Fruit fly (Drosophila melanogaster) whole organism, embryonic: ENCODE measurements around the gene CG44000.

Experiments
- ATbp ChIP-seq: fragments of 200-800 bp; sonication (Bioruptor generic); optimal IDR thresholded peaks from 2 replicates; lab custom pipeline; 2017; ENCODE audit warnings: missing biosample characterization, mild to moderate bottlenecking, missing genetic modification characterization, missing genetic modification reagents
- CG10267 ChIP-seq: fragments of 200-800 bp; sonication (Bioruptor generic); optimal IDR thresholded peaks from 2 replicates; lab custom pipeline; 2018; ENCODE audit warnings: missing biosample characterization, mild to moderate bottlenecking, missing genetic modification characterization, moderate library complexity
- CG10321 ChIP-seq: fragments of 200-800 bp; sonication (Bioruptor generic); IDR thresholded peaks from 2 replicates; pipeline ENCODE4 v1.3.6; 2022; ENCODE audit warnings: missing biosample characterization, missing genetic modification characterization
- CG10654 ChIP-seq: fragments of 200-800 bp; sonication (Bioruptor generic); optimal IDR thresholded peaks from 2 replicates; lab custom pipeline; 2016; ENCODE audit warnings: missing biosample characterization, missing genetic modification characterization
- CG11695 ChIP-seq: fragments of 200-800 bp; sonication (Bioruptor generic); IDR thresholded peaks from 3 replicates; pipeline ENCODE4 v1.3.6; 2022; ENCODE audit warnings: missing biosample characterization, missing genetic modification characterization
- CG12104 ChIP-seq: fragments of 200-800 bp; sonication (Bioruptor generic); optimal IDR thresholded peaks from 3 replicates; lab custom pipeline; 2016; ENCODE audit warnings: missing biosample characterization, missing genetic modification characterization
- CG12236 ChIP-seq: fragments of 200-800 bp; sonication (Bioruptor generic); optimal IDR thresholded peaks from 2 replicates; lab custom pipeline; 2016; ENCODE audit warnings: missing biosample characterization, missing genetic modification characterization
- CG12299 ChIP-seq: fragments of 200-800 bp; sonication (Bioruptor generic); optimal IDR thresholded peaks from 2 replicates; lab custom pipeline; 2018; ENCODE audit warnings: missing biosample characterization, mild to moderate bottlenecking, missing genetic modification characterization
- CG12769 ChIP-seq: fragments of 200-800 bp; sonication (Bioruptor generic); optimal IDR thresholded peaks from 2 replicates; lab custom pipeline; 2019; ENCODE audit warnings: missing biosample characterization, mild to moderate bottlenecking, missing genetic modification characterization, moderate library complexity
- CG13894 ChIP-seq: fragments of 200-800 bp; sonication (Bioruptor generic); optimal IDR thresholded peaks from 3 replicates; lab custom pipeline; 2018; ENCODE audit warnings: missing biosample characterization, mild to moderate bottlenecking, missing genetic modification characterization, moderate library complexity
- CG15011 ChIP-seq: fragments of 200-800 bp; sonication (Bioruptor generic); optimal IDR thresholded peaks from 3 replicates; lab custom pipeline; 2018; ENCODE audit warnings: missing biosample characterization, mild to moderate bottlenecking, missing genetic modification characterization
- CG17912 ChIP-seq: fragments of 200-800 bp; sonication (Bioruptor generic); optimal IDR thresholded peaks from 2 replicates; lab custom pipeline; 2018; ENCODE audit warnings: missing biosample characterization, mild to moderate bottlenecking, missing genetic modification characterization
- CG2202 ChIP-seq: fragments of 200-800 bp; sonication (Bioruptor generic); optimal IDR thresholded peaks from 2 replicates; lab custom pipeline; 2018; ENCODE audit warnings: missing biosample characterization, mild to moderate bottlenecking, missing genetic modification characterization
- CG2678 ChIP-seq: fragments of 200-800 bp; sonication (Bioruptor generic); optimal IDR thresholded peaks from 3 replicates; lab custom pipeline; 2019; ENCODE audit warnings: missing biosample characterization, mild to moderate bottlenecking, missing genetic modification characterization, moderate library complexity
- CG30020 ChIP-seq: fragments of 200-800 bp; optimal IDR thresholded peaks from 2 replicates; lab custom pipeline; 2019; ENCODE audit warnings: missing biosample characterization, mild to moderate bottlenecking, missing genetic modification characterization, moderate library complexity
- CG30403 ChIP-seq: fragments of 200-800 bp; sonication (Bioruptor generic); optimal IDR thresholded peaks from 3 replicates; lab custom pipeline; 2016; ENCODE audit warnings: missing biosample characterization, missing genetic modification characterization
- CG4282 ChIP-seq: fragments of 200-800 bp; sonication (Bioruptor generic); optimal IDR thresholded peaks from 2 replicates; lab custom pipeline; 2016; ENCODE audit warnings: missing biosample characterization, missing genetic modification characterization
- CG5953 ChIP-seq: fragments of 200-800 bp; sonication (Bioruptor generic); IDR thresholded peaks from 2 replicates; pipeline ENCODE4 v1.3.6; 2022; ENCODE audit warnings: missing biosample characterization, missing genetic modification characterization
- CG6765 ChIP-seq: fragments of 200-800 bp; sonication (Bioruptor generic); optimal IDR thresholded peaks from 3 replicates; lab custom pipeline; 2017; ENCODE audit warnings: missing biosample characterization, mild to moderate bottlenecking, missing genetic modification characterization
- CG7271 ChIP-seq: fragments of 200-800 bp; sonication (Bioruptor generic); optimal IDR thresholded peaks from 2 replicates; lab custom pipeline; 2018; ENCODE audit warnings: missing biosample characterization, mild to moderate bottlenecking, missing genetic modification characterization, moderate library complexity
- CG7745 ChIP-seq: fragments of 200-800 bp; sonication (Bioruptor generic); optimal IDR thresholded peaks from 2 replicates; lab custom pipeline; 2018; ENCODE audit warnings: missing biosample characterization, mild to moderate bottlenecking, missing genetic modification characterization, moderate library complexity
- CG7928 ChIP-seq: fragments of 200-800 bp; sonication (Bioruptor generic); optimal IDR thresholded peaks from 2 replicates; lab custom pipeline; 2017; ENCODE audit warnings: missing biosample characterization, mild to moderate bottlenecking, missing genetic modification characterization
- Dad ChIP-seq: fragments of 200-800 bp; sonication (Bioruptor generic); optimal IDR thresholded peaks from 3 replicates; lab custom pipeline; 2016; ENCODE audit warnings: missing biosample characterization, missing genetic modification characterization
- Dp ChIP-seq: fragments of 200-800 bp; sonication (Bioruptor generic); optimal IDR thresholded peaks from 2 replicates; lab custom pipeline; 2018; ENCODE audit warnings: missing biosample characterization, mild to moderate bottlenecking, missing genetic modification characterization, moderate library complexity
- HLH54F ChIP-seq: fragments of 200-800 bp; sonication (Bioruptor generic); optimal IDR thresholded peaks from 3 replicates; lab custom pipeline; 2016; ENCODE audit warnings: missing biosample characterization, missing genetic modification characterization
- HmgD ChIP-seq: fragments of 200-800 bp; sonication (Bioruptor generic); optimal IDR thresholded peaks from 3 replicates; lab custom pipeline; 2016; ENCODE audit warnings: missing biosample characterization, missing genetic modification characterization
- Kr ChIP-seq: fragments of 200-800 bp; sonication (Bioruptor generic); optimal IDR thresholded peaks from 2 replicates; lab custom pipeline; 2017; ENCODE audit warnings: missing biosample characterization, mild to moderate bottlenecking, missing genetic modification characterization
- Lpt ChIP-seq: fragments of >200 bp; optimal IDR thresholded peaks from 2 replicates; lab custom pipeline; 2018; ENCODE audit warnings: missing biosample characterization, missing genetic modification characterization
- Myb ChIP-seq: fragments of 200-800 bp; sonication (Bioruptor generic); optimal IDR thresholded peaks from 2 replicates; lab custom pipeline; 2016; ENCODE audit warnings: missing biosample characterization, missing genetic modification characterization
- Neu2 ChIP-seq: fragments of 200-800 bp; sonication (Bioruptor generic); optimal IDR thresholded peaks from 3 replicates; lab custom pipeline; 2016; ENCODE audit warnings: missing biosample characterization, missing genetic modification characterization, borderline replicate concordance
- Poxn ChIP-seq: fragments of 200-800 bp; sonication (Bioruptor generic); IDR thresholded peaks from 2 replicates; pipeline ENCODE4 v1.3.6; 2022; ENCODE audit warnings: missing biosample characterization, missing genetic modification characterization
- Rfx ChIP-seq: fragments of 200-800 bp; sonication (Bioruptor generic); IDR thresholded peaks from 2 replicates; pipeline ENCODE4 v1.3.6; 2022; ENCODE audit warnings: missing biosample characterization, missing genetic modification characterization
- Trl ChIP-seq, 3 experiments: fragments of >200 bp in 2 of 3; fragments of 200-800 bp in 1 of 3; sonication (Bioruptor generic) in 1 of 3; optimal IDR thresholded peaks; 2 replicates in 1 of 3; 3 replicates in 2 of 3; lab custom pipeline; 2016 to 2017; ENCODE audit warnings: missing biosample characterization in 1 of 3, missing genetic modification characterization in 1 of 3
- ac ChIP-seq: fragments of 200-800 bp; sonication (Bioruptor generic); optimal IDR thresholded peaks from 3 replicates; lab custom pipeline; 2017; ENCODE audit warnings: missing biosample characterization, mild to moderate bottlenecking, missing genetic modification characterization
- az2 ChIP-seq: fragments of 200-800 bp; sonication (Bioruptor generic); optimal IDR thresholded peaks from 3 replicates; lab custom pipeline; 2016; ENCODE audit warnings: missing biosample characterization, missing genetic modification characterization
- cad ChIP-seq: fragments of >200 bp; optimal IDR thresholded peaks from 2 replicates; lab custom pipeline; 2017; ENCODE audit warnings: missing biosample characterization, missing genetic modification characterization
- chif ChIP-seq, 2 experiments: fragments of 200-800 bp; sonication (Bioruptor generic); optimal IDR thresholded peaks; 3 replicates each; lab custom pipeline; 2016; ENCODE audit warnings: missing biosample characterization in 2 of 2, missing genetic modification characterization in 2 of 2
- cwo ChIP-seq: fragments of 200-800 bp; sonication (Bioruptor generic); optimal IDR thresholded peaks from 3 replicates; lab custom pipeline; 2017; ENCODE audit warnings: missing biosample characterization, missing genetic modification characterization, mild to moderate bottlenecking, moderate library complexity, missing genetic modification reagents
- dati ChIP-seq: fragments of 200-800 bp; sonication (Bioruptor generic); IDR thresholded peaks from 2 replicates; pipeline ENCODE4 v1.3.6; 2022; ENCODE audit warnings: missing biosample characterization, missing genetic modification characterization
- dpn ChIP-seq, 2 experiments: fragments of 200-800 bp; sonication (Bioruptor generic); optimal IDR thresholded peaks; 3 replicates each; lab custom pipeline; 2016; ENCODE audit warnings: missing biosample characterization in 2 of 2, missing genetic modification characterization in 2 of 2
- emc ChIP-seq: fragments of 200-800 bp; sonication (Bioruptor generic); optimal IDR thresholded peaks from 2 replicates; lab custom pipeline; 2016; ENCODE audit warnings: missing biosample characterization, missing genetic modification characterization
- eve ChIP-seq, 2 experiments: fragments of >200 bp; optimal IDR thresholded peaks; 2 replicates each; lab custom pipeline; 2017; ENCODE audit warnings: missing biosample characterization in 2 of 2, missing genetic modification characterization in 2 of 2
- fd96Cb ChIP-seq: fragments of 200-800 bp; sonication (Bioruptor generic); optimal IDR thresholded peaks from 2 replicates; lab custom pipeline; 2018; ENCODE audit warnings: missing biosample characterization, mild to moderate bottlenecking, missing genetic modification characterization, moderate library complexity
- hb ChIP-seq: fragments of 200-800 bp; sonication (Bioruptor generic); IDR thresholded peaks from 3 replicates; pipeline ENCODE4 v1.3.6; 2022; ENCODE audit warnings: missing biosample characterization, missing genetic modification characterization; ENCODE audit not compliant: partially characterized antibody
- p53 ChIP-seq: fragments of 200-800 bp; sonication (Bioruptor generic); optimal IDR thresholded peaks from 2 replicates; lab custom pipeline; 2016; ENCODE audit warnings: missing biosample characterization, missing genetic modification characterization
- pita ChIP-seq: fragments of 200-800 bp; sonication (Bioruptor generic); optimal IDR thresholded peaks from 2 replicates; lab custom pipeline; 2017; ENCODE audit warnings: missing biosample characterization, mild to moderate bottlenecking, missing genetic modification characterization
- row ChIP-seq: fragments of 200-800 bp; sonication (Bioruptor generic); IDR thresholded peaks from 3 replicates; pipeline ENCODE4 v1.3.6; 2022; ENCODE audit warnings: missing biosample characterization, missing genetic modification characterization
- sc ChIP-seq, 3 experiments: fragments of >200 bp in 2 of 3; fragments of 200-800 bp in 1 of 3; sonication (Bioruptor generic) in 1 of 3; optimal IDR thresholded peaks; 2 replicates in 2 of 3; 3 replicates in 1 of 3; lab custom pipeline; 2017; ENCODE audit warnings: mild to moderate bottlenecking in 1 of 3, missing biosample characterization in 1 of 3, missing genetic modification characterization in 1 of 3, missing genetic modification reagents in 1 of 3
- unpg ChIP-seq: fragments of 200-800 bp; sonication (Bioruptor generic); optimal IDR thresholded peaks from 3 replicates; lab custom pipeline; 2018; ENCODE audit warnings: missing biosample characterization, mild to moderate bottlenecking, missing genetic modification characterization, moderate library complexity

Gene CG44000

DNA sequence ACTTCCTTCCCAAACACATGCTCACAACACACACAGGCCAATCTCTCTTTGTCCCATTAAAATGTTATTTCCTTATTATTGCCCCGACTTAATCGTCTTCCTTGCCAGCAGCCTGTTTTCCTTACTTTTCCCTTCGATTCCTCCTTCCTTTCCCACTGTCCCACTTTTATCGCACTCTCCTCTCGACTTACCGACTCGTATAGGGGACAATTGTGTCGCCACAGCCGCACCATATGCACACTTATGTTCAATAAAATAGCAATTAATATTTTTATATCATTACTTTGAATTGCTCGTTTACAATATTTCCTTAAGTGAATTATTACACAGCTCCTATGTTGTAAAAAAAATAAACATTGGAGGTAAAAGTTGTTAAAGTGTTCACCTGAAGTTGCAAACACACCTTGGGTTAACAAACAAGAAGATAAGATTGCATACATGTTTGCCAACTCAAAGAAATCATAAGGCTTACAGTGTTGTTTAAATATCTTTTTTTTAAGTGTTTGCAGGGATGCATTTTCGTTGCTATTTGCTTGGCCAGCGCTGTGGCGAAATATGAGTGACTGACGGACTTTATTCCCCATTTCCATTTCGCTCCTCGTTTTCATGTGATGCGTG lies 43.9 kb downstream of the CG44000 start (continued):
- TF ChIP-seq CG15011 = peak; percentile 63
- no peak for TF ChIP-seq Lpt
- no peak for TF ChIP-seq Dp (GFP tag; lab: Kevin White, UChicago)
- TF ChIP-seq chif (GFP tag; optimal IDR thresholded peaks at IDR 0.05; lab: Kevin White, UChicago) = peak; percentile 62 to 83
- TF ChIP-seq ac (GFP tag; lab: Kevin White, UChicago) = peak; percentile 43
- TF ChIP-seq CG13894 (tag; lab: Kevin White, UChicago) = peak; percentile 4
- peak; percentile 26 for TF ChIP-seq HmgD
- TF ChIP-seq unpg (GFP tag; lab: Kevin White, UChicago) = peak; percentile 86
- peak; percentile 63 for TF ChIP-seq CG12236
- peak; percentile 78 for TF ChIP-seq az2 (GFP tag; lab: Kevin White, UChicago)
- TF ChIP-seq Trl (optimal IDR thresholded peaks at IDR 0.05; lab: Kevin White, UChicago) = no peak
- peak; percentile 58 for TF ChIP-seq Trl (GFP tag; optimal IDR thresholded peaks at IDR 0.05; lab: Kevin White, UChicago)
- no peak for TF ChIP-seq CG7271 (tag; lab: Kevin White, UChicago)
- peak; percentile 46 for TF ChIP-seq emc
- TF ChIP-seq dpn (GFP tag; optimal IDR thresholded peaks at IDR 0.05; lab: Kevin White, UChicago) = peak; percentile 72 to 74
- peak; percentile 81 for TF ChIP-seq fd96Cb (tag; lab: Kevin White, UChicago)
- TF ChIP-seq CG7745 (tag; lab: Kevin White, UChicago) = no peak
- peak; percentile 81 for TF ChIP-seq CG12104 (GFP tag; lab: Kevin White, UChicago)
- peak; percentile 58 for TF ChIP-seq HLH54F (GFP tag; lab: Kevin White, UChicago)
- no peak for TF ChIP-seq CG4282 (GFP tag; lab: Kevin White, UChicago)
- TF ChIP-seq Poxn (GFP tag; lab: Robert Waterston, UW) = no peak
- peak; percentile 18 for TF ChIP-seq CG2202
- TF ChIP-seq row (GFP tag; lab: Robert Waterston, UW) = peak; percentile 69
- peak; percentile 8 for TF ChIP-seq CG7928 (GFP tag; lab: Kevin White, UChicago)
- no peak for TF ChIP-seq Neu2 (GFP tag; lab: Kevin White, UChicago)
- TF ChIP-seq cwo (GFP tag; lab: Kevin White, UChicago) = peak; percentile 78
- peak; percentile 16 for TF ChIP-seq Dad (GFP tag; lab: Kevin White, UChicago)
- TF ChIP-seq CG12769 (tag; lab: Kevin White, UChicago) = peak; percentile 60
- TF ChIP-seq pita = no peak
- TF ChIP-seq Kr (GFP tag; lab: Kevin White, UChicago) = no peak
- TF ChIP-seq Myb (GFP tag; lab: Kevin White, UChicago) = peak; percentile 41
- peak; percentile 54; the same call in 1 of the 2 replicates for TF ChIP-seq Rfx (GFP tag; lab: Robert Waterston, UW)
- peak; percentile 60 for TF ChIP-seq CG10654 (GFP tag; lab: Kevin White, UChicago)
- no peak for TF ChIP-seq p53 (GFP tag; lab: Kevin White, UChicago)
- peak; percentile 15 for TF ChIP-seq CG30020
- TF ChIP-seq CG11695 (GFP tag; lab: Robert Waterston, UW) = peak; percentile 84
- TF ChIP-seq CG12299 (tag; lab: Kevin White, UChicago) = peak; percentile 70
- TF ChIP-seq ATbp (GFP tag; lab: Kevin White, UChicago) = peak; percentile 86
- peak; percentile 90 for TF ChIP-seq CG2678
- TF ChIP-seq CG10321 = no peak
- TF ChIP-seq eve (GFP tag; optimal IDR thresholded peaks at IDR 0.05; lab: Kevin White, UChicago) = peak in 1 of 2 experiments; percentile 95
- no peak for TF ChIP-seq CG17912
- no peak for TF ChIP-seq hb (GFP tag; lab: Robert Waterston, UW)
- no peak for TF ChIP-seq cad (GFP tag; lab: Kevin White, UChicago)
- TF ChIP-seq CG10267 (tag; lab: Kevin White, UChicago) = peak; percentile 77
- no peak for TF ChIP-seq sc (optimal IDR thresholded peaks at IDR 0.05; lab: Kevin White, UChicago)
- TF ChIP-seq sc (GFP tag; optimal IDR thresholded peaks at IDR 0.05; lab: Kevin White, UChicago) = peak; percentile 60
- peak; percentile 74 for TF ChIP-seq CG6765 (GFP tag; lab: Kevin White, UChicago)
- TF ChIP-seq CG30403 (GFP tag; lab: Kevin White, UChicago) = peak; percentile 84
- TF ChIP-seq dati (GFP tag; lab: Robert Waterston, UW) = no peak
- TF ChIP-seq CG5953 = peak; percentile 60; the same call in 1 of the 2 replicates
